Fruit fly (Drosophila melanogaster) whole organism, embryonic: ENCODE results near the gene CG13949.

ENCODE experiments used
- Atf-2 ChIP-seq: fragments of 200-800 bp; sonication (Bioruptor generic); optimal IDR thresholded peaks from 2 replicates; lab custom pipeline; 2016; ENCODE audit warnings: missing biosample characterization, missing genetic modification characterization
- CG1024 ChIP-seq: fragments of 200-800 bp; sonication (Bioruptor generic); IDR thresholded peaks from 2 replicates; pipeline ENCODE4 v1.3.6; 2022; ENCODE audit warnings: missing biosample characterization, missing genetic modification characterization
- CG10274 ChIP-seq: fragments of 200-800 bp; sonication (Bioruptor generic); optimal IDR thresholded peaks from 3 replicates; lab custom pipeline; 2017; ENCODE audit warnings: missing biosample characterization, mild to moderate bottlenecking, missing genetic modification characterization
- CG11085 ChIP-seq: fragments of 200-800 bp; sonication (Bioruptor generic); IDR thresholded peaks from 2 replicates; pipeline ENCODE4 v1.3.6; 2022; ENCODE audit warnings: missing biosample characterization, missing genetic modification characterization
- CG11093 ChIP-seq: fragments of 200-800 bp; sonication (Bioruptor generic); IDR thresholded peaks from 3 replicates; pipeline ENCODE4 v1.3.6; 2022; ENCODE audit warnings: missing biosample characterization, missing genetic modification characterization
- CG12391 ChIP-seq: fragments of 200-800 bp; sonication (Bioruptor generic); optimal IDR thresholded peaks from 3 replicates; lab custom pipeline; 2018; ENCODE audit warnings: missing biosample characterization, mild to moderate bottlenecking, missing genetic modification characterization, moderate library complexity
- CG14860 ChIP-seq: fragments of 200-800 bp; sonication (Bioruptor generic); IDR thresholded peaks from 3 replicates; pipeline ENCODE4 v1.3.6; 2022; ENCODE audit warnings: missing biosample characterization, missing genetic modification characterization; ENCODE audit not compliant: partially characterized antibody
- CG16779 ChIP-seq: fragments of 200-800 bp; sonication (Bioruptor generic); IDR thresholded peaks from 2 replicates; pipeline ENCODE4 v1.3.6; 2022; ENCODE audit warnings: missing biosample characterization, missing genetic modification characterization
- CG17802 ChIP-seq: fragments of 200-800 bp; sonication (Bioruptor generic); optimal IDR thresholded peaks from 2 replicates; lab custom pipeline; 2018; ENCODE audit warnings: missing biosample characterization, mild to moderate bottlenecking, missing genetic modification characterization, moderate library complexity
- CG2199 ChIP-seq: fragments of 200-800 bp; sonication (Bioruptor generic); IDR thresholded peaks from 3 replicates; pipeline ENCODE4 v1.3.6; 2022; ENCODE audit warnings: missing biosample characterization, missing genetic modification characterization
- CG31224 ChIP-seq: fragments of 200-800 bp; sonication (Bioruptor generic); IDR thresholded peaks from 2 replicates; pipeline ENCODE4 v1.3.6; 2022; ENCODE audit warnings: missing biosample characterization, missing genetic modification characterization
- CG3163 ChIP-seq: fragments of 200-800 bp; sonication (Bioruptor generic); optimal IDR thresholded peaks from 3 replicates; lab custom pipeline; 2016; ENCODE audit warnings: missing biosample characterization, missing genetic modification characterization
- CG33213 ChIP-seq: fragments of 200-800 bp; sonication (Bioruptor generic); optimal IDR thresholded peaks from 3 replicates; lab custom pipeline; 2016; ENCODE audit warnings: missing biosample characterization, missing genetic modification characterization
- CG4404 ChIP-seq: fragments of 200-800 bp; sonication (Bioruptor generic); IDR thresholded peaks from 2 replicates; pipeline ENCODE4 v1.3.6; 2022; ENCODE audit warnings: missing biosample characterization, missing genetic modification characterization
- CG7271 ChIP-seq: fragments of 200-800 bp; sonication (Bioruptor generic); optimal IDR thresholded peaks from 2 replicates; lab custom pipeline; 2018; ENCODE audit warnings: missing biosample characterization, mild to moderate bottlenecking, missing genetic modification characterization, moderate library complexity
- CG7839 ChIP-seq: fragments of 200-800 bp; sonication (Bioruptor generic); optimal IDR thresholded peaks from 3 replicates; lab custom pipeline; 2018; ENCODE audit warnings: missing biosample characterization, mild to moderate bottlenecking, missing genetic modification characterization, moderate library complexity
- Dek ChIP-seq: fragments of 200-800 bp; sonication (Bioruptor generic); optimal IDR thresholded peaks from 3 replicates; lab custom pipeline; 2019; ENCODE audit warnings: missing biosample characterization, mild to moderate bottlenecking, missing genetic modification characterization, moderate library complexity
- Dfd ChIP-seq, 2 experiments: fragments of >200 bp; optimal IDR thresholded peaks; 2 replicates each; lab custom pipeline; 2017; ENCODE audit warnings: missing biosample characterization in 2 of 2, missing genetic modification characterization in 2 of 2
- Fer3 ChIP-seq: fragments of 200-800 bp; sonication (Bioruptor generic); optimal IDR thresholded peaks from 2 replicates; lab custom pipeline; 2018; ENCODE audit warnings: missing biosample characterization, mild to moderate bottlenecking, missing genetic modification characterization, moderate library complexity
- H15 ChIP-seq: fragments of 200-800 bp; sonication (Bioruptor generic); IDR thresholded peaks from 3 replicates; pipeline ENCODE4 v1.3.6; 2022; ENCODE audit warnings: missing biosample characterization, missing genetic modification characterization
- HLH4C ChIP-seq: fragments of 200-800 bp; sonication (Bioruptor generic); IDR thresholded peaks from 3 replicates; pipeline ENCODE4 v1.3.6; 2022; ENCODE audit warnings: missing biosample characterization, missing genetic modification characterization; ENCODE audit not compliant: partially characterized antibody
- Jarid2 ChIP-seq: fragments of 200-800 bp; sonication (Bioruptor generic); optimal IDR thresholded peaks from 3 replicates; lab custom pipeline; 2017; ENCODE audit warnings: mild to moderate bottlenecking, missing biosample characterization, missing genetic modification reagents, missing genetic modification characterization
- MESR4 ChIP-seq: fragments of 200-800 bp; sonication (Bioruptor generic); optimal IDR thresholded peaks from 2 replicates; lab custom pipeline; 2018; ENCODE audit warnings: missing biosample characterization, mild to moderate bottlenecking, missing genetic modification characterization, moderate library complexity
- Opbp ChIP-seq: fragments of 200-800 bp; sonication (Bioruptor generic); IDR thresholded peaks from 3 replicates; pipeline ENCODE4 v1.3.6; 2022; ENCODE audit warnings: missing biosample characterization, missing genetic modification characterization; ENCODE audit not compliant: partially characterized antibody
- Optix ChIP-seq: fragments of 200-800 bp; sonication (Bioruptor generic); IDR thresholded peaks from 3 replicates; pipeline ENCODE4 v1.3.6; 2022; ENCODE audit warnings: missing biosample characterization, missing genetic modification characterization
- PHDP ChIP-seq: fragments of 200-800 bp; sonication (Bioruptor generic); optimal IDR thresholded peaks from 3 replicates; lab custom pipeline; 2018; ENCODE audit warnings: missing biosample characterization, mild to moderate bottlenecking, missing genetic modification characterization, moderate library complexity
- Ssrp ChIP-seq: fragments of 200-800 bp; sonication (Bioruptor generic); optimal IDR thresholded peaks from 2 replicates; lab custom pipeline; 2018; ENCODE audit warnings: missing biosample characterization, mild to moderate bottlenecking, missing genetic modification characterization, moderate library complexity
- TFAM ChIP-seq: fragments of 200-800 bp; sonication (Bioruptor generic); optimal IDR thresholded peaks from 2 replicates; lab custom pipeline; 2017; ENCODE audit warnings: missing biosample characterization, missing genetic modification characterization, inconsistent platforms
- Vsx1 ChIP-seq: fragments of 200-800 bp; sonication (Bioruptor generic); optimal IDR thresholded peaks from 2 replicates; lab custom pipeline; 2017; ENCODE audit warnings: missing biosample characterization, mild to moderate bottlenecking, missing genetic modification characterization, missing genetic modification reagents
- amos ChIP-seq: fragments of 200-800 bp; sonication (Bioruptor generic); IDR thresholded peaks from 2 replicates; pipeline ENCODE4 v1.3.6; 2022; ENCODE audit warnings: missing biosample characterization, missing genetic modification characterization; ENCODE audit not compliant: partially characterized antibody
- ash1 ChIP-seq: fragments of 200-800 bp; sonication (Bioruptor generic); optimal IDR thresholded peaks from 2 replicates; lab custom pipeline; 2018; ENCODE audit warnings: missing biosample characterization, mild to moderate bottlenecking, missing genetic modification characterization
- bsh ChIP-seq, 2 experiments: fragments of 200-800 bp; sonication (Bioruptor generic); optimal IDR thresholded peaks; 2 replicates each; lab custom pipeline; 2017 to 2018; ENCODE audit warnings: mild to moderate bottlenecking in 2 of 2, missing biosample characterization in 2 of 2, missing genetic modification characterization in 2 of 2, moderate library complexity in 1 of 2
- caup ChIP-seq: fragments of 200-800 bp; sonication (Bioruptor generic); optimal IDR thresholded peaks from 3 replicates; lab custom pipeline; 2017; ENCODE audit warnings: missing biosample characterization, mild to moderate bottlenecking, missing genetic modification characterization, moderate library complexity; ENCODE audit not compliant: severe bottlenecking
- chn ChIP-seq: fragments of 200-800 bp; sonication (Bioruptor generic); optimal IDR thresholded peaks from 2 replicates; lab custom pipeline; 2016; ENCODE audit warnings: missing biosample characterization, missing genetic modification characterization
- crp ChIP-seq, 2 experiments: fragments of 200-800 bp; sonication (Bioruptor generic); optimal IDR thresholded peaks; 2 replicates in 1 of 2; 3 replicates in 1 of 2; lab custom pipeline; 2017; ENCODE audit warnings: missing biosample characterization in 2 of 2, missing genetic modification characterization in 2 of 2, mild to moderate bottlenecking in 1 of 2, moderate library complexity in 1 of 2
- cwo ChIP-seq: fragments of 200-800 bp; sonication (Bioruptor generic); optimal IDR thresholded peaks from 3 replicates; lab custom pipeline; 2017; ENCODE audit warnings: missing biosample characterization, missing genetic modification characterization, mild to moderate bottlenecking, moderate library complexity, missing genetic modification reagents
- eve ChIP-seq, 2 experiments: fragments of >200 bp; optimal IDR thresholded peaks; 2 replicates each; lab custom pipeline; 2017; ENCODE audit warnings: missing biosample characterization in 2 of 2, missing genetic modification characterization in 2 of 2
- fd96Cb ChIP-seq: fragments of 200-800 bp; sonication (Bioruptor generic); optimal IDR thresholded peaks from 2 replicates; lab custom pipeline; 2018; ENCODE audit warnings: missing biosample characterization, mild to moderate bottlenecking, missing genetic modification characterization, moderate library complexity
- jumu ChIP-seq: fragments of 200-800 bp; sonication (Bioruptor generic); optimal IDR thresholded peaks from 3 replicates; lab custom pipeline; 2016; ENCODE audit warnings: missing biosample characterization, missing genetic modification characterization
- kay ChIP-seq: fragments of 200-800 bp; sonication (Bioruptor generic); optimal IDR thresholded peaks from 2 replicates; lab custom pipeline; 2016; ENCODE audit warnings: missing biosample characterization, missing genetic modification characterization
- kni ChIP-seq: fragments of 200-800 bp; sonication (Bioruptor generic); optimal IDR thresholded peaks from 3 replicates; lab custom pipeline; 2017; ENCODE audit warnings: mild to moderate bottlenecking, missing biosample characterization, missing genetic modification reagents, missing genetic modification characterization
- pho ChIP-seq: fragments of 200-800 bp; sonication (Bioruptor generic); optimal IDR thresholded peaks from 2 replicates; lab custom pipeline; 2016; ENCODE audit warnings: missing biosample characterization, missing genetic modification characterization
- pros ChIP-seq: fragments of 200-800 bp; sonication (Bioruptor generic); optimal IDR thresholded peaks from 3 replicates; lab custom pipeline; 2019; ENCODE audit warnings: missing biosample characterization, mild to moderate bottlenecking, missing genetic modification characterization, moderate library complexity
- rib ChIP-seq: fragments of 200-800 bp; sonication (Bioruptor generic); IDR thresholded peaks from 2 replicates; pipeline ENCODE4 v1.3.6; 2022; ENCODE audit warnings: missing biosample characterization, missing genetic modification characterization
- salm ChIP-seq: fragments of 200-800 bp; sonication (Bioruptor generic); optimal IDR thresholded peaks from 2 replicates; lab custom pipeline; 2018; ENCODE audit warnings: missing biosample characterization, mild to moderate bottlenecking, missing genetic modification characterization
- shn ChIP-seq: fragments of 200-800 bp; sonication (Bioruptor generic); optimal IDR thresholded peaks from 3 replicates; lab custom pipeline; 2016; ENCODE audit warnings: missing biosample characterization, missing genetic modification characterization
- tgo ChIP-seq: fragments of 200-800 bp; sonication (Bioruptor generic); IDR thresholded peaks from 3 replicates; pipeline ENCODE4 v1.3.6; 2022; ENCODE audit warnings: missing biosample characterization, missing genetic modification characterization
- toy ChIP-seq: fragments of 200-800 bp; sonication (Bioruptor generic); IDR thresholded peaks from 2 replicates; pipeline ENCODE4 v1.3.6; 2022; ENCODE audit warnings: missing biosample characterization, missing genetic modification characterization
- tup ChIP-seq: fragments of 200-800 bp; sonication (Bioruptor generic); optimal IDR thresholded peaks from 2 replicates; lab custom pipeline; 2016; ENCODE audit warnings: missing biosample characterization, mild to moderate bottlenecking, missing genetic modification characterization, moderate library complexity
- vfl ChIP-seq: fragments of 200-800 bp; sonication (Bioruptor generic); optimal IDR thresholded peaks from 2 replicates; lab custom pipeline; 2016; ENCODE audit warnings: missing biosample characterization, missing genetic modification characterization

Gene CG13949

DNA sequence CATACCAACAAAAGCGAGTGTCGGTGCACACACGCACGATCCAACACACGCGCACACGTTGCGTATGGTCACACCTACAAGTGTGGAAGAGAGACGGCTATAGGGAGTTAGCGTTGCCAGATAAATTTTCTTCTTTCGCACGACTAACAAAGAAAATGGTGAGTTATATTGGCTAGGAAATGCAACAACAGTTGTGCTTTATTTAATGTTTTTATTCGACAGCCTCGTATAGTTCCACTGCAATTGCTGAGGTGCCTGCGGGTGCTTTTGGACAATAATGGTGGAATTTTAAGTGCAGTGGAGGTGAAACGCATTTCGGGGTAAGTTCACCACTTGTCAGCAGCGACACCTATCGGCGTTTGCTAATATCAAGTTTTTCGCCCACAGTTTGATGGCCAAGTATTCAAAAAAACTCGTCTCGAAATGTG is 16.3 kb downstream of the CG13949 start (continued):
- no peak for TF ChIP-seq CG10274
- no peak for TF ChIP-seq CG14860 (GFP tag; lab: Robert Waterston, UW)
- no peak for TF ChIP-seq Fer3 (tag; lab: Kevin White, UChicago)
- no peak for TF ChIP-seq chn (GFP tag; lab: Kevin White, UChicago)
- peak; percentile 51 for TF ChIP-seq MESR4 (GFP tag; lab: Kevin White, UChicago)
- TF ChIP-seq vfl (GFP tag; lab: Kevin White, UChicago) = no peak
- TF ChIP-seq toy (GFP tag; lab: Robert Waterston, UW) = no peak
- no peak for TF ChIP-seq CG7839 (tag; lab: Kevin White, UChicago)
- TF ChIP-seq PHDP (tag; lab: Kevin White, UChicago) = no peak
- peak; percentile 61 for TF ChIP-seq jumu (GFP tag; lab: Kevin White, UChicago)
- no peak for TF ChIP-seq tup (GFP tag; lab: Kevin White, UChicago)
- no peak for TF ChIP-seq Dek
- TF ChIP-seq fd96Cb (tag; lab: Kevin White, UChicago) = no peak
- TF ChIP-seq eve (GFP tag; optimal IDR thresholded peaks at IDR 0.05; lab: Kevin White, UChicago) = no peak
- TF ChIP-seq H15 = no peak
- TF ChIP-seq Vsx1 (GFP tag; lab: Kevin White, UChicago) = no peak
- no peak for TF ChIP-seq Dfd (GFP tag; optimal IDR thresholded peaks at IDR 0.05; lab: Kevin White, UChicago)
- TF ChIP-seq rib (GFP tag; lab: Robert Waterston, UW) = no peak
- no peak for TF ChIP-seq CG1024 (GFP tag; lab: Robert Waterston, UW)
- TF ChIP-seq Ssrp (tag; lab: Kevin White, UChicago) = no peak
- TF ChIP-seq pros (GFP tag; lab: Kevin White, UChicago) = no peak
- TF ChIP-seq kay (GFP tag; lab: Kevin White, UChicago) = no peak
- TF ChIP-seq tgo (GFP tag; lab: Robert Waterston, UW) = no peak
- no peak for TF ChIP-seq Atf-2
- TF ChIP-seq CG12391 (tag; lab: Kevin White, UChicago) = no peak
- no peak for TF ChIP-seq crp (GFP tag; optimal IDR thresholded peaks at IDR 0.05; lab: Kevin White, UChicago)
- no peak for TF ChIP-seq shn (GFP tag; lab: Kevin White, UChicago)
- no peak for TF ChIP-seq CG7271 (tag; lab: Kevin White, UChicago)
- no peak for TF ChIP-seq CG4404 (GFP tag; lab: Robert Waterston, UW)
- no peak for TF ChIP-seq CG17802 (tag; lab: Kevin White, UChicago)
- no peak for TF ChIP-seq Jarid2 (GFP tag; lab: Kevin White, UChicago)
- no peak for TF ChIP-seq kni (GFP tag; lab: Kevin White, UChicago)
- no peak for TF ChIP-seq CG16779
- TF ChIP-seq bsh (GFP tag; optimal IDR thresholded peaks at IDR 0.05; lab: Kevin White, UChicago) = no peak
- no peak for TF ChIP-seq Opbp (GFP tag; lab: Robert Waterston, UW)
- TF ChIP-seq pho (GFP tag; lab: Kevin White, UChicago) = no peak
- no peak for TF ChIP-seq CG11093 (GFP tag; lab: Robert Waterston, UW)
- no peak for TF ChIP-seq TFAM (GFP tag; lab: Kevin White, UChicago)
- TF ChIP-seq CG11085 (GFP tag; lab: Robert Waterston, UW) = no peak
- peak; percentile 61; the same call in 1 of the 3 replicates for TF ChIP-seq CG2199
- TF ChIP-seq CG31224 (GFP tag; lab: Robert Waterston, UW) = no peak
- TF ChIP-seq caup (GFP tag; lab: Kevin White, UChicago) = peak; percentile 17
- TF ChIP-seq salm (tag; lab: Kevin White, UChicago) = no peak
- TF ChIP-seq cwo (GFP tag; lab: Kevin White, UChicago) = no peak
- TF ChIP-seq Optix = no peak
- TF ChIP-seq CG3163 (GFP tag; lab: Kevin White, UChicago) = peak; percentile 36
- peak; percentile 20; the same call in 1 of the 3 replicates for TF ChIP-seq HLH4C (GFP tag; lab: Robert Waterston, UW)
- TF ChIP-seq ash1 (GFP tag; lab: Kevin White, UChicago) = no peak
- TF ChIP-seq amos (GFP tag; lab: Robert Waterston, UW) = peak; percentile 33
- no peak for TF ChIP-seq CG33213
